Worm (Caenorhabditis elegans) whole organism, L1 larva: Measurements from ENCODE around the gene atp-5.
A peak's percentile ranks its signal among the peaks of the same experiment; 100 is the strongest.

Experiments
- C16A3.4 ChIP-seq: fragments of 150-350 bp; optimal IDR thresholded peaks from 2 replicates; lab custom pipeline; 2014; ENCODE audit warnings: missing biosample characterization, missing genetic modification characterization
- F16B12.6 ChIP-seq: fragments of 150-350 bp; optimal IDR thresholded peaks from 2 replicates; lab custom pipeline; 2014; ENCODE audit warnings: missing biosample characterization, missing genetic modification characterization
- aly-2 ChIP-seq: fragments of 150-350 bp; optimal IDR thresholded peaks from 2 replicates; lab custom pipeline; 2014; ENCODE audit warnings: missing biosample characterization, missing genetic modification characterization
- ama-1 ChIP-seq: fragments of 150-350 bp; optimal IDR thresholded peaks from 2 replicates; lab custom pipeline; 2014
- ceh-63 ChIP-seq: fragments of 200-800 bp; sonication (Bioruptor generic); optimal IDR thresholded peaks from 2 replicates; lab custom pipeline; 2018; ENCODE audit warnings: mild to moderate bottlenecking, missing genetic modification characterization, missing compliant biosample characterization
- ceh-88 ChIP-seq: fragments of 200-800 bp; sonication (Bioruptor generic); IDR thresholded peaks from 2 replicates; pipeline ENCODE4 v1.3.6; 2022; ENCODE audit warnings: missing genetic modification characterization, missing compliant biosample characterization
- ceh-90 ChIP-seq: sonication (generic microtip); optimal IDR thresholded peaks from 2 replicates; lab custom pipeline; 2016; ENCODE audit warnings: missing genetic modification characterization, missing compliant biosample characterization
- efl-1 ChIP-seq, 4 experiments: fragments of 150-350 bp; optimal IDR thresholded peaks in 3 of 4; peaks in 1 of 4; 1 replicate in 1 of 4; 2 replicates in 3 of 4; lab custom pipeline; 2014; ENCODE audit warnings: missing biosample characterization in 2 of 4, missing genetic modification characterization in 2 of 4, missing genetic modification reagents in 2 of 4
- efl-3 ChIP-seq: fragments of 200-800 bp; sonication (Bioruptor generic); optimal IDR thresholded peaks from 2 replicates; lab custom pipeline; 2018; ENCODE audit warnings: mild to moderate bottlenecking, missing genetic modification characterization, missing compliant biosample characterization
- egl-13 ChIP-seq: sonication (generic microtip); optimal IDR thresholded peaks from 2 replicates; lab custom pipeline; 2016; ENCODE audit warnings: missing genotype, missing genetic modification reagents, missing genetic modification characterization, missing compliant biosample characterization
- egl-27 ChIP-seq, 2 experiments: fragments of 150-350 bp in 1 of 2; sonication (generic microtip); optimal IDR thresholded peaks; 3 replicates each; lab custom pipeline; 2017 to 2018; ENCODE audit warnings: missing biosample characterization in 2 of 2, missing genetic modification characterization in 2 of 2, missing genetic modification reagents in 2 of 2
- elt-2 ChIP-seq: sonication (generic microtip); optimal IDR thresholded peaks from 2 replicates; lab custom pipeline; 2016; ENCODE audit warnings: missing genetic modification characterization, mild to moderate bottlenecking, inconsistent platforms, missing compliant biosample characterization, missing genetic modification reagents
- elt-3 ChIP-seq, 6 experiments: fragments of 150-350 bp in 1 of 6; sonication (generic microtip); optimal IDR thresholded peaks; 2 replicates each; lab custom pipeline; 2017 to 2018; ENCODE audit warnings: missing biosample characterization in 6 of 6, missing genetic modification characterization in 6 of 6, inconsistent platforms in 1 of 6
- fkh-10 ChIP-seq: sonication (generic microtip); optimal IDR thresholded peaks from 2 replicates; lab custom pipeline; 2017; ENCODE audit warnings: missing biosample characterization, missing genetic modification reagents, missing genetic modification characterization
- fos-1 ChIP-seq: fragments of 150-350 bp; optimal IDR thresholded peaks from 2 replicates; lab custom pipeline; 2014; ENCODE audit warnings: missing biosample characterization, missing genetic modification characterization
- hlh-17 ChIP-seq: fragments of 200-800 bp; sonication (Bioruptor generic); optimal IDR thresholded peaks from 2 replicates; lab custom pipeline; 2018; ENCODE audit warnings: missing genetic modification characterization, mild to moderate bottlenecking, missing compliant biosample characterization, moderate library complexity, borderline replicate concordance
- irx-1 ChIP-seq: sonication (generic microtip); optimal IDR thresholded peaks from 2 replicates; lab custom pipeline; 2016; ENCODE audit warnings: missing genetic modification characterization, missing compliant biosample characterization
- lin-13 ChIP-seq: fragments of 150-350 bp; optimal IDR thresholded peaks from 2 replicates; lab custom pipeline; 2014; ENCODE audit warnings: missing biosample characterization, missing genetic modification reagents, missing genetic modification characterization
- lin-14 ChIP-seq: fragments of 200-800 bp; sonication (Bioruptor generic); optimal IDR thresholded peaks from 2 replicates; lab custom pipeline; 2018; ENCODE audit warnings: mild to moderate bottlenecking, missing genetic modification characterization, moderate library complexity, missing compliant biosample characterization
- lin-39 ChIP-seq: fragments of 150-350 bp; optimal IDR thresholded peaks from 2 replicates; lab custom pipeline; 2014; ENCODE audit warnings: missing biosample characterization, missing genetic modification reagents, missing genetic modification characterization
- lir-3 ChIP-seq: sonication (generic microtip); optimal IDR thresholded peaks from 2 replicates; lab custom pipeline; 2016; ENCODE audit warnings: mild to moderate bottlenecking, missing genetic modification characterization, moderate library complexity, missing compliant biosample characterization; ENCODE audit not compliant: poor library complexity
- lsy-2 ChIP-seq, 2 experiments: fragments of 150-350 bp; optimal IDR thresholded peaks; 2 replicates each; lab custom pipeline; 2014; ENCODE audit warnings: missing biosample characterization in 2 of 2, missing genetic modification characterization in 2 of 2
- mdl-1 ChIP-seq, 2 experiments: fragments of 150-350 bp; optimal IDR thresholded peaks; 2 replicates each; lab custom pipeline; 2014 to 2017; ENCODE audit warnings: missing biosample characterization in 2 of 2, missing genetic modification characterization in 2 of 2, inconsistent platforms in 1 of 2
- mef-2 ChIP-seq: fragments of 150-350 bp; optimal IDR thresholded peaks from 2 replicates; lab custom pipeline; 2014; ENCODE audit warnings: missing biosample characterization, missing genetic modification characterization
- mep-1 ChIP-seq: fragments of 150-350 bp; optimal IDR thresholded peaks from 2 replicates; lab custom pipeline; 2014; ENCODE audit warnings: missing biosample characterization, missing genetic modification characterization
- nhr-12 ChIP-seq: sonication (generic microtip); optimal IDR thresholded peaks from 2 replicates; lab custom pipeline; 2017; ENCODE audit warnings: missing biosample characterization, missing genetic modification characterization
- nhr-19 ChIP-seq: fragments of 200-800 bp; sonication (Bioruptor generic); conservative IDR thresholded peaks from 2 replicates; pipeline ENCODE4 v1.3.6; 2022; ENCODE audit warnings: missing genetic modification characterization, missing compliant biosample characterization
- nhr-20 ChIP-seq: sonication (generic microtip); optimal IDR thresholded peaks from 2 replicates; lab custom pipeline; 2016; ENCODE audit warnings: mild to moderate bottlenecking, missing genetic modification characterization, missing compliant biosample characterization
- nhr-47 ChIP-seq: sonication (generic microtip); optimal IDR thresholded peaks from 2 replicates; lab custom pipeline; 2016; ENCODE audit warnings: mild to moderate bottlenecking, missing genetic modification characterization, moderate library complexity, missing compliant biosample characterization
- nhr-71 ChIP-seq: sonication (generic microtip); optimal IDR thresholded peaks from 2 replicates; lab custom pipeline; 2016; ENCODE audit warnings: mild to moderate bottlenecking, missing genetic modification characterization, moderate library complexity, missing compliant biosample characterization
- nhr-76 ChIP-seq: sonication (generic microtip); optimal IDR thresholded peaks from 2 replicates; lab custom pipeline; 2017; ENCODE audit warnings: missing biosample characterization, missing genetic modification characterization
- nhr-84 ChIP-seq: sonication (generic microtip); optimal IDR thresholded peaks from 2 replicates; lab custom pipeline; 2017; ENCODE audit warnings: missing biosample characterization, missing genetic modification characterization
- nhr-85 ChIP-seq: sonication (generic microtip); peaks from one replicate; lab custom pipeline; 2016; ENCODE audit warnings: missing genetic modification characterization, inconsistent platforms, missing compliant biosample characterization
- nhr-90 ChIP-seq: sonication (generic microtip); optimal IDR thresholded peaks from 2 replicates; lab custom pipeline; 2016; ENCODE audit warnings: mild to moderate bottlenecking, missing genetic modification characterization, missing compliant biosample characterization; ENCODE audit not compliant: poor library complexity
- pax-3 ChIP-seq: fragments of 200-800 bp; sonication (Bioruptor generic); optimal IDR thresholded peaks from 2 replicates; lab custom pipeline; 2018; ENCODE audit warnings: mild to moderate bottlenecking, missing genetic modification characterization, moderate library complexity, missing compliant biosample characterization
- rnt-1 ChIP-seq: sonication (generic microtip); optimal IDR thresholded peaks from 2 replicates; lab custom pipeline; 2016; ENCODE audit warnings: mild to moderate bottlenecking, missing genetic modification characterization, moderate library complexity, missing compliant biosample characterization
- skn-1 ChIP-seq: fragments of 150-350 bp; optimal IDR thresholded peaks from 2 replicates; lab custom pipeline; 2014; ENCODE audit warnings: missing biosample characterization, missing genetic modification characterization
- snpc-4 ChIP-seq: fragments of 150-350 bp; optimal IDR thresholded peaks from 2 replicates; lab custom pipeline; 2014; ENCODE audit warnings: missing biosample characterization, missing genetic modification characterization
- snu-23 ChIP-seq: sonication (generic microtip); optimal IDR thresholded peaks from 2 replicates; lab custom pipeline; 2016; ENCODE audit warnings: missing genetic modification characterization, missing compliant biosample characterization
- sox-4 ChIP-seq: sonication (generic microtip); optimal IDR thresholded peaks from 2 replicates; lab custom pipeline; 2016; ENCODE audit warnings: missing genetic modification characterization, missing compliant biosample characterization
- sptf-1 ChIP-seq: fragments of 150-350 bp; optimal IDR thresholded peaks from 2 replicates; lab custom pipeline; 2014; ENCODE audit warnings: missing biosample characterization, missing genetic modification characterization
- swsn-7 ChIP-seq: sonication (generic microtip); optimal IDR thresholded peaks from 2 replicates; lab custom pipeline; 2016; ENCODE audit warnings: missing genetic modification characterization, missing compliant biosample characterization
- tbx-2 ChIP-seq: sonication (generic microtip); optimal IDR thresholded peaks from 2 replicates; lab custom pipeline; 2016; ENCODE audit warnings: missing genetic modification characterization, missing compliant biosample characterization
- unc-62 ChIP-seq: fragments of 150-350 bp; optimal IDR thresholded peaks from 2 replicates; lab custom pipeline; 2014; ENCODE audit warnings: missing biosample characterization, missing genetic modification reagents, missing genetic modification characterization
- unc-86 ChIP-seq: sonication (generic microtip); optimal IDR thresholded peaks from 2 replicates; lab custom pipeline; 2016; ENCODE audit warnings: missing genetic modification characterization, missing compliant biosample characterization
- zip-4 ChIP-seq: fragments of 200-800 bp; sonication (Bioruptor generic); optimal IDR thresholded peaks from 2 replicates; lab custom pipeline; 2018; ENCODE audit warnings: mild to moderate bottlenecking, missing genetic modification characterization, moderate library complexity, missing compliant biosample characterization
- ztf-11 ChIP-seq, 2 experiments: sonication (generic microtip); optimal IDR thresholded peaks; 2 replicates each; lab custom pipeline; 2016 to 2017; ENCODE audit warnings: missing genetic modification characterization in 2 of 2, missing biosample characterization in 1 of 2, missing compliant biosample characterization in 1 of 2
- ztf-4 ChIP-seq: fragments of 150-350 bp; optimal IDR thresholded peaks from 2 replicates; lab custom pipeline; 2014; ENCODE audit warnings: missing biosample characterization, missing genetic modification characterization

Gene atp-5

ce11 chrV:11127197-11127596 is 3.5 kb upstream of the atp-5 start, which contains the start of gene jmjd-5:
jmjd-5 (plus strand) TSS chrV:11127497.
- TF ChIP-seq ztf-4 (tag; lab: Kevin White, UChicago) (no peak), ceh-63 (GFP tag; lab: Kevin White, UChicago) (no peak), egl-13 (tag; lab: Kevin White, UChicago) (no peak)

- no peak for TF ChIP-seq zip-4 (GFP tag; lab: Kevin White, UChicago)
- TF ChIP-seq efl-1 (optimal IDR thresholded peaks at IDR 0.05; lab: Kevin White, UChicago) = no peak
- TF ChIP-seq efl-1 (GFP tag; optimal IDR thresholded peaks at IDR 0.05 in 1 of 2; lab: Kevin White, UChicago) = peak in 1 of 2 experiments; percentile 71
- TF ChIP-seq, all 84 proteins: peak for 1
Measured at ce11 chrV:11124922-11125321, 1.3 kb upstream of the atp-5 start, which contains the start of gene C06H2.2. C06H2.2 (plus strand) TSS chrV:11125222.

ce11 chrV:11122466-11122865 is 1.2 kb downstream of the atp-5 start, which contains the start of gene mboa-2:
mboa-2 (minus strand) TSS chrV:11122493.
- TF ChIP-seq ztf-4 (tag; lab: Kevin White, UChicago) (peak; percentile 2), snpc-4 (tag; lab: Kevin White, UChicago) (no peak), fkh-10 (GFP tag; lab: Kevin White, UChicago) (no peak), mep-1 (tag; lab: Kevin White, UChicago) (no peak), nhr-84 (tag; lab: Kevin White, UChicago) (no peak), sptf-1 (no peak), nhr-90 (tag; lab: Kevin White, UChicago) (peak; percentile 64), ama-1 (lab: Kevin White, UChicago) (peak; percentile 57), swsn-7 (tag; lab: Kevin White, UChicago) (peak; percentile 25), nhr-71 (tag; lab: Kevin White, UChicago) (peak; percentile 56), ceh-63 (GFP tag; lab: Kevin White, UChicago) (no peak), ztf-11 (tag; optimal IDR thresholded peaks at IDR 0.05; lab: Kevin White, UChicago) (no peak), hlh-17 (GFP tag; lab: Kevin White, UChicago) (no peak), nhr-47 (tag; lab: Kevin White, UChicago) (peak; percentile 16), lin-13 (GFP tag; lab: Kevin White, UChicago) (no peak), nhr-20 (tag; lab: Kevin White, UChicago) (peak; percentile 46), F16B12.6 (tag; lab: Kevin White, UChicago) (no peak), lsy-2 (tag; optimal IDR thresholded peaks at IDR 0.05; lab: Kevin White, UChicago) (peak; percentile 29 to 38), nhr-76 (no peak), nhr-85 (peak; percentile 49), elt-3 (tag; optimal IDR thresholded peaks at IDR 0.05; lab: Kevin White, UChicago) (no peak), fos-1 (tag; lab: Kevin White, UChicago) (no peak), pax-3 (tag; lab: Kevin White, UChicago) (no peak), nhr-12 (tag; lab: Kevin White, UChicago) (no peak), ceh-90 (tag; lab: Kevin White, UChicago) (no peak), tbx-2 (tag; lab: Kevin White, UChicago) (no peak), mdl-1 (tag; optimal IDR thresholded peaks at IDR 0.05; lab: Kevin White, UChicago) (no peak), unc-86 (tag; lab: Kevin White, UChicago) (no peak), lin-39 (tag; lab: Kevin White, UChicago) (no peak), lin-14 (GFP tag; lab: Kevin White, UChicago) (peak; percentile 21), mef-2 (no peak), ceh-88 (GFP tag; lab: Robert Waterston, UW) (peak; percentile 21; the same call in 1 of the 2 replicates), elt-2 (tag; lab: Kevin White, UChicago) (peak; percentile 31), efl-3 (GFP tag; lab: Kevin White, UChicago) (no peak), rnt-1 (tag; lab: Kevin White, UChicago) (peak; percentile 7), nhr-19 (GFP tag; lab: Robert Waterston, UW) (peak; percentile 30), lir-3 (tag; lab: Kevin White, UChicago) (peak; percentile 3), skn-1 (tag; lab: Kevin White, UChicago) (no peak), sox-4 (tag; lab: Kevin White, UChicago) (no peak), C16A3.4 (tag; lab: Kevin White, UChicago) (no peak), snu-23 (GFP tag; lab: Kevin White, UChicago) (peak; percentile 16), aly-2 (peak; percentile 45), egl-27 (tag; optimal IDR thresholded peaks at IDR 0.05; lab: Kevin White, UChicago) (no peak), irx-1 (tag; lab: Kevin White, UChicago) (no peak), efl-1 (optimal IDR thresholded peaks at IDR 0.05; lab: Kevin White, UChicago) (no peak), efl-1 (GFP tag; optimal IDR thresholded peaks at IDR 0.05 in 1 of 2; lab: Kevin White, UChicago) (peak in 1 of 2 experiments; percentile 64), unc-62 (GFP tag; lab: Kevin White, UChicago) (no peak)
